Fruit fly (Drosophila melanogaster): ENCODE measurements around the gene Pak.
A peak's percentile ranks its signal among the peaks of the same experiment; 100 is the strongest.

Pak gene

DNA sequence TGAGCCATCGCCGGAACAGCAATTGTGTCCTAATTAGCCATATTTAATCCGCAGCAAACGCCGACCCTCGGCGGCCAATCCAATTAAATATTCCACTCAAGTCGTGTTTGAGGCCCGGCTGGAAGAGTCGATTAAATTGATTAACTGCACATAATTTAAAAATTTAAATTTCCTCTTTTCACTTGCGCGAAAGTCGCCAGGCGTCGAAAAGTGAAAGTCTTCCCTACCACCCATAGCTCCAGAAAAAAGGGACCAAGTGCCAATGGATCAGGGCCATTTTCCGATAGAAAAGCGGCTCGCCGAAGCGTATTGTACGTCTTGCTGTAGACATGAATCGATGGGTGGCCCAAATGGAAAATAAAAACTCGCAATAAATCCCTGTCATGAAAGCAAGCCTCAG, 13.3 kb upstream of the Pak start:
- TF ChIP-seq ey (GFP tag; optimal IDR thresholded peaks at IDR 0.05) (no peak), dsf (GFP tag; optimal IDR thresholded peaks at IDR 0.05; ENCODE audit: borderline replicate concordance) (no peak), Jra (GFP tag; optimal IDR thresholded peaks at IDR 0.05) (no peak), Hr83 (GFP tag; optimal IDR thresholded peaks at IDR 0.05; ENCODE audit: poor library complexity, severe bottlenecking) (no peak), GATAd (GFP tag; optimal IDR thresholded peaks at IDR 0.05) (no peak), pan (optimal IDR thresholded peaks at IDR 0.05) (no peak), brk (GFP tag; optimal IDR thresholded peaks at IDR 0.05) (no peak), fru (GFP tag; optimal IDR thresholded peaks at IDR 0.05) (no peak), N (GFP tag; optimal IDR thresholded peaks at IDR 0.05) (no peak), dl (GFP tag; optimal IDR thresholded peaks at IDR 0.05; ENCODE audit: insufficient read depth in 1 of 2, partially characterized antibody in 2 of 2) (no peak), Hnf4 (GFP tag; optimal IDR thresholded peaks at IDR 0.05) (no peak), psq (GFP tag; optimal IDR thresholded peaks at IDR 0.05) (no peak), Rel (GFP tag; optimal IDR thresholded peaks at IDR 0.05) (no peak), Rel (tag; optimal IDR thresholded peaks at IDR 0.05) (no peak), Mio (GFP tag; optimal IDR thresholded peaks at IDR 0.05) (no peak), Myc (optimal IDR thresholded peaks at IDR 0.05) (no peak), sage (GFP tag; optimal IDR thresholded peaks at IDR 0.05) (no peak), tai (GFP tag; optimal IDR thresholded peaks at IDR 0.05) (no peak), rgr (GFP tag; optimal IDR thresholded peaks at IDR 0.05) (no peak)

DNA sequence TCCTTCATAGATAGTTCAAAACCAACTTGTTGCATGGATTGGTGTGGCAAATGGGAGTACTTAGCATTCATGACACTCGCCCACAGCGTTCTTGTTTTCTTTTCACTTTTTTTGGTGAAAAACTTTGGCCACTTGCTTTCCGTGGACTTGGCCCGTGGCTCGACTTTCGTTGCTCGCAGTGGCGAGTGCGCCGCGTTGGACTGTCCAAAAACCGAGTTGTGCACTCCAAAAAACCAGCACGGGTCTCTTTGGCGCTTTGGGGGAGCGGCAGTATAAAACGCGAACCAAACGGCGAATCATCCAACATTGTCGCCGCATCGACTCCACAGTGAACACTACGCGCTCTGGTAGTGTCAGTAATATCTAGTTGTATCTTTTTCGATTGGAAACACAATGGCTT, 10.9 kb upstream of the Pak start, which contains the start of gene Osi20:
Gene Osi20, plus strand, starts transcription at position 301 of the 400 bp plus-strand sequence.
- TF ChIP-seq Sp1 (GFP tag; optimal IDR thresholded peaks at IDR 0.05) = no peak
- no peak for TF ChIP-seq h (GFP tag; optimal IDR thresholded peaks at IDR 0.05)
- TF ChIP-seq Hnf4 (GFP tag; optimal IDR thresholded peaks at IDR 0.05) = no peak
- no peak for TF ChIP-seq fru (GFP tag; optimal IDR thresholded peaks at IDR 0.05)
- TF ChIP-seq tai (GFP tag; optimal IDR thresholded peaks at IDR 0.05) = no peak
- no peak for TF ChIP-seq Abd-B (GFP tag; optimal IDR thresholded peaks at IDR 0.05)
- TF ChIP-seq Jra (GFP tag; optimal IDR thresholded peaks at IDR 0.05) = no peak
- no peak for TF ChIP-seq dl (GFP tag; optimal IDR thresholded peaks at IDR 0.05; ENCODE audit: insufficient read depth in 1 of 2, partially characterized antibody in 2 of 2)

DNA sequence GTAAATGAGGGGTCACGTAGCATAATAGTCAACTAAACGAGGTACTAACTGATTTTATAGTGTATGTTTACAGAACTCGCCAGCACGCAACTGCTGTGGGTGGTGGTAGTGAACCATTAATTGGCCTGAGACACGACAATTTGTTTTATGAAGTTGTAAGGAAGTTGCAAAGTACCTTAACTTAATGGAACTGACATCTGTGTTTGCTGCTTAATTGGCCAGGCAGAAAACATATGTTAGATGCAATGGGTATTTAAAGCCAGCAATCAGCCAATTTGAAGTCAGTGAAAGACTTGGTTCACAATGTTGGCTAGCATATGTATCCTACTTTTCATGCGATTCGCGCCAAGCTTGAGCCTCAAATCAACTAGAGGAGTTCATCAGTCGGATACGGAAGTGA, 9.0 kb upstream of the Pak start, which contains the start of gene CG17917:
Gene CG17917, plus strand, starts transcription at position 301 of the 400 bp plus-strand sequence.
- TF ChIP-seq Hr78 (GFP tag; optimal IDR thresholded peaks at IDR 0.05) = no peak

DNA sequence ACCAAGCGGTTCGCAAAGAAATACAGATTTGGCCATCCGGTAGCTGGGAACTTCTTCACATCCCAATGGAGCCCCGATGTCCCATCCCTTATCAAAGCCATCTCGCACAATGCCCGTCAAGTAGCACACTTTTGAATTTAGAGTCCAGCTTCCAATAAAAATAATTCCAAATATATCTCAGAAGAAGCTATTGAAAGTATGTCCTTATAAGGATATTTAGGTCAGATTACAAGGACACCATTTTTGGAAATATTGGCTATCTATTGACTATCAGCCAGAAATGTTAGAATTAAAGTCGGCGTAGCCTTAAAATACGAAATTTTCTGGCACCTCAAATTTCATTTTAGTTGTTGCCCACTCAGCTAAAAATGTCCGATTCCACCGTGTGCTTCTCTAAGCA, 8.0 kb upstream of the Pak start, which contains the start of gene CG10298:
Gene CG10298, plus strand, starts transcription at position 301 of the 400 bp plus-strand sequence.
- TF ChIP-seq Abd-B (GFP tag; optimal IDR thresholded peaks at IDR 0.05) (no peak), CG32264 (GFP tag; optimal IDR thresholded peaks at IDR 0.05) (no peak), Sp1 (GFP tag; optimal IDR thresholded peaks at IDR 0.05) (no peak), jim (GFP tag; optimal IDR thresholded peaks at IDR 0.05) (no peak), Dif (GFP tag; optimal IDR thresholded peaks at IDR 0.05; ENCODE audit: partially characterized antibody) (no peak), Mio (GFP tag; optimal IDR thresholded peaks at IDR 0.05) (no peak), pan (optimal IDR thresholded peaks at IDR 0.05) (no peak), GATAd (GFP tag; optimal IDR thresholded peaks at IDR 0.05) (no peak), br (GFP tag; optimal IDR thresholded peaks at IDR 0.05) (no peak), usp (GFP tag; optimal IDR thresholded peaks at IDR 0.05) (no peak), h (GFP tag; optimal IDR thresholded peaks at IDR 0.05) (no peak), Jra (GFP tag; optimal IDR thresholded peaks at IDR 0.05) (no peak), sage (GFP tag; optimal IDR thresholded peaks at IDR 0.05) (no peak), Hr78 (GFP tag; optimal IDR thresholded peaks at IDR 0.05) (no peak), brk (GFP tag; optimal IDR thresholded peaks at IDR 0.05) (no peak), sv (GFP tag; optimal IDR thresholded peaks at IDR 0.05) (no peak), foxo (GFP tag; optimal IDR thresholded peaks at IDR 0.05) (no peak), fru (GFP tag; optimal IDR thresholded peaks at IDR 0.05) (no peak)

DNA sequence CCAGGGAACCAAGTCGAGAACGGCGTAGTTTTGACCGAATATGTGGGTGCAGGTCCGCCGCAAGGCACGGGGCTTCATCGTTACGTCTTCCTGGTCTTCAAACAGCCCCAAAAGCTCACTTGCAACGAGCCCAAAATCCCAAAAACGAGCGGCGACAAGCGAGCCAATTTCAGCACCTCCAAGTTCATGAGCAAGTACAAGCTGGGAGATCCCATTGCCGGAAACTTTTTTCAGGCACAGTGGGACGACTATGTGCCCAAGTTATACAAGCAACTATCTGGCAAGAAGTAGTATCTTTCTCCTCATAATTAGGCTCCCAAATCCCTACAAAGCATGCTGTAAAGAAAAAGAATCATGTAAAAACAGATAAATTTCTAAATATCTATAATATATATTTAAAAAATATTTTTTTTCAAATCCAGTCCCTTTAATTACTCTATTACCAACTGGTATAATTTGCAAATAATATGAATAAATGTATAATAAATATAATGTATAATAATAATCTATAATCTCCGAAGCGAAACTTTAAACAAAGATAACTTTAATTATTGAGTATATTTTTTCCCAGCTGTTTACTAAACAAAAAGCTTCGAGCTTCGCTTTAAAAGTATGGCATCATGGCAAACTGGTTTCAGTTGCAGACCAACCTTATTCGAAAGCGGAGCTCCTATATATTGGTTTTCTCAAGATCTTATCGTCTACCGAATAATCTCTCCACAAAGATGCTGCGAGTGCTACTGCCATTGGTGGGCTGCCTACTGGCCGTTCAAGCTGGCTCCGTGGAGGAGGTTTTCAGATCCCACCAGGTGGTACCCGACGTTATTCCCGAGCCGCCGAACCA, 7.1 kb upstream of the Pak start, which contains the start of gene CG17919:
Gene CG17919, plus strand, starts transcription at position 634 of the 844 bp plus-strand sequence.
- TF ChIP-seq CG32264 (GFP tag; optimal IDR thresholded peaks at IDR 0.05) (no peak), h (GFP tag; optimal IDR thresholded peaks at IDR 0.05) (peak; percentile 21), fru (GFP tag; optimal IDR thresholded peaks at IDR 0.05) (peak; percentile 28), Hr83 (GFP tag; optimal IDR thresholded peaks at IDR 0.05; ENCODE audit: poor library complexity, severe bottlenecking) (peak; percentile 72), Rel (GFP tag; optimal IDR thresholded peaks at IDR 0.05) (no peak), Rel (tag; optimal IDR thresholded peaks at IDR 0.05) (peak; percentile 62), Dif (GFP tag; optimal IDR thresholded peaks at IDR 0.05; ENCODE audit: partially characterized antibody) (peak; percentile 16), Myc (optimal IDR thresholded peaks at IDR 0.05) (no peak), sage (GFP tag; optimal IDR thresholded peaks at IDR 0.05) (no peak)
